Fruit fly (Drosophila melanogaster) whole organism, embryonic: ENCODE measurements around the gene CG11449.

Experiments
- ATbp ChIP-seq: fragments of 200-800 bp; sonication (Bioruptor generic); optimal IDR thresholded peaks from 2 replicates; lab custom pipeline; 2017; ENCODE audit warnings: missing biosample characterization, mild to moderate bottlenecking, missing genetic modification characterization, missing genetic modification reagents
- CG11093 ChIP-seq: fragments of 200-800 bp; sonication (Bioruptor generic); IDR thresholded peaks from 3 replicates; pipeline ENCODE4 v1.3.6; 2022; ENCODE audit warnings: missing biosample characterization, missing genetic modification characterization
- CG1602 ChIP-seq: fragments of 200-800 bp; sonication (Bioruptor generic); optimal IDR thresholded peaks from 3 replicates; lab custom pipeline; 2016; ENCODE audit warnings: missing biosample characterization, missing genetic modification characterization
- CG17186 ChIP-seq: fragments of 200-800 bp; sonication (Bioruptor generic); optimal IDR thresholded peaks from 3 replicates; lab custom pipeline; 2017; ENCODE audit warnings: missing biosample characterization, missing genetic modification reagents, missing genetic modification characterization
- CG18619 ChIP-seq: fragments of 200-800 bp; sonication (Bioruptor generic); optimal IDR thresholded peaks from 3 replicates; lab custom pipeline; 2017; ENCODE audit warnings: missing biosample characterization, mild to moderate bottlenecking, missing genetic modification characterization
- CG2199 ChIP-seq: fragments of 200-800 bp; sonication (Bioruptor generic); IDR thresholded peaks from 3 replicates; pipeline ENCODE4 v1.3.6; 2022; ENCODE audit warnings: missing biosample characterization, missing genetic modification characterization
- CG31388 ChIP-seq: fragments of 200-800 bp; sonication (Bioruptor generic); optimal IDR thresholded peaks from 2 replicates; lab custom pipeline; 2016; ENCODE audit warnings: missing biosample characterization, missing genetic modification characterization
- CG33557 ChIP-seq: fragments of 200-800 bp; sonication (Bioruptor generic); optimal IDR thresholded peaks from 2 replicates; lab custom pipeline; 2019; ENCODE audit warnings: missing biosample characterization, mild to moderate bottlenecking, missing genetic modification characterization, moderate library complexity
- CG3407 ChIP-seq: fragments of 200-800 bp; sonication (Bioruptor generic); optimal IDR thresholded peaks from 2 replicates; lab custom pipeline; 2018; ENCODE audit warnings: missing biosample characterization, mild to moderate bottlenecking, missing genetic modification characterization
- CG34376 ChIP-seq: fragments of 200-800 bp; sonication (Bioruptor generic); optimal IDR thresholded peaks from 2 replicates; lab custom pipeline; 2018; ENCODE audit warnings: missing biosample characterization, mild to moderate bottlenecking, missing genetic modification characterization
- CG43689 ChIP-seq: fragments of 200-800 bp; sonication (Bioruptor generic); IDR thresholded peaks from 2 replicates; pipeline ENCODE4 v1.3.6; 2022; ENCODE audit warnings: missing biosample characterization, missing genetic modification characterization
- CG6175 ChIP-seq: fragments of 200-800 bp; sonication (Bioruptor generic); IDR thresholded peaks from 3 replicates; pipeline ENCODE4 v1.3.6; 2022; ENCODE audit warnings: missing biosample characterization, missing genetic modification characterization
- CG8290 ChIP-seq, 3 experiments: fragments of 200-800 bp; sonication (Bioruptor generic); optimal IDR thresholded peaks; 2 replicates each; lab custom pipeline; 2016 to 2019; ENCODE audit warnings: missing biosample characterization in 3 of 3, missing genetic modification characterization in 3 of 3, mild to moderate bottlenecking in 2 of 3, moderate library complexity in 1 of 3
- CHES-1-like ChIP-seq: fragments of 200-800 bp; sonication (Bioruptor generic); optimal IDR thresholded peaks from 2 replicates; lab custom pipeline; 2016; ENCODE audit warnings: missing biosample characterization, missing genetic modification characterization
- Dad ChIP-seq: fragments of 200-800 bp; sonication (Bioruptor generic); optimal IDR thresholded peaks from 3 replicates; lab custom pipeline; 2016; ENCODE audit warnings: missing biosample characterization, missing genetic modification characterization
- Dip3 ChIP-seq: fragments of 200-800 bp; sonication (Bioruptor generic); optimal IDR thresholded peaks from 3 replicates; lab custom pipeline; 2016; ENCODE audit warnings: missing biosample characterization, missing genetic modification characterization
- Ets65A ChIP-seq: fragments of 200-800 bp; sonication (Bioruptor generic); peaks from one replicate; lab custom pipeline; 2016; ENCODE audit warnings: missing biosample characterization, missing genetic modification characterization
- Hr78 ChIP-seq, 2 experiments: fragments of 200-800 bp in 1 of 2; fragments of >200 bp in 1 of 2; sonication (Bioruptor generic) in 1 of 2; optimal IDR thresholded peaks; 2 replicates each; lab custom pipeline; 2017 to 2019; ENCODE audit warnings: missing biosample characterization in 2 of 2, missing genetic modification characterization in 2 of 2, mild to moderate bottlenecking in 1 of 2, moderate library complexity in 1 of 2
- MTF-1 ChIP-seq: fragments of 200-800 bp; sonication (Bioruptor generic); optimal IDR thresholded peaks from 2 replicates; lab custom pipeline; 2018; ENCODE audit warnings: missing biosample characterization, mild to moderate bottlenecking, missing genetic modification characterization, borderline replicate concordance
- Med ChIP-seq: fragments of 200-800 bp; sonication (Bioruptor generic); peaks from one replicate; lab custom pipeline; 2016; ENCODE audit warnings: missing biosample characterization, missing genetic modification characterization, mild to moderate bottlenecking, inconsistent platforms, moderate library complexity
- Mes4 ChIP-seq: fragments of 200-800 bp; sonication (Bioruptor generic); optimal IDR thresholded peaks from 2 replicates; lab custom pipeline; 2016; ENCODE audit warnings: missing biosample characterization, missing genetic modification characterization
- PHDP ChIP-seq: fragments of 200-800 bp; sonication (Bioruptor generic); optimal IDR thresholded peaks from 3 replicates; lab custom pipeline; 2018; ENCODE audit warnings: missing biosample characterization, mild to moderate bottlenecking, missing genetic modification characterization, moderate library complexity
- Sry-β ChIP-seq: fragments of 200-800 bp; sonication (Bioruptor generic); optimal IDR thresholded peaks from 2 replicates; lab custom pipeline; 2018; ENCODE audit warnings: missing biosample characterization, mild to moderate bottlenecking, missing genetic modification characterization, moderate library complexity
- abd-A ChIP-seq: fragments of 200-800 bp; sonication (Bioruptor generic); optimal IDR thresholded peaks from 3 replicates; lab custom pipeline; 2019; ENCODE audit warnings: missing biosample characterization, mild to moderate bottlenecking, missing genetic modification characterization, moderate library complexity
- cwo ChIP-seq: fragments of 200-800 bp; sonication (Bioruptor generic); optimal IDR thresholded peaks from 3 replicates; lab custom pipeline; 2017; ENCODE audit warnings: missing biosample characterization, missing genetic modification characterization, mild to moderate bottlenecking, moderate library complexity, missing genetic modification reagents
- dmrt11E ChIP-seq: fragments of 200-800 bp; sonication (Bioruptor generic); optimal IDR thresholded peaks from 3 replicates; lab custom pipeline; 2018; ENCODE audit warnings: missing biosample characterization, mild to moderate bottlenecking, missing genetic modification characterization, moderate library complexity
- ewg ChIP-seq: fragments of 200-800 bp; sonication (Bioruptor generic); optimal IDR thresholded peaks from 3 replicates; lab custom pipeline; 2017; ENCODE audit warnings: mild to moderate bottlenecking, missing biosample characterization, missing genetic modification reagents, missing genetic modification characterization
- fd64A ChIP-seq: fragments of 200-800 bp; sonication (Bioruptor generic); optimal IDR thresholded peaks from 3 replicates; lab custom pipeline; 2018; ENCODE audit warnings: missing biosample characterization, mild to moderate bottlenecking, missing genetic modification characterization
- her ChIP-seq: fragments of 200-800 bp; sonication (Bioruptor generic); optimal IDR thresholded peaks from 2 replicates; lab custom pipeline; 2016; ENCODE audit warnings: missing biosample characterization, missing genetic modification characterization
- kni ChIP-seq: fragments of 200-800 bp; sonication (Bioruptor generic); optimal IDR thresholded peaks from 3 replicates; lab custom pipeline; 2017; ENCODE audit warnings: mild to moderate bottlenecking, missing biosample characterization, missing genetic modification reagents, missing genetic modification characterization
- lab ChIP-seq: fragments of 200-800 bp; sonication (Bioruptor generic); optimal IDR thresholded peaks from 3 replicates; lab custom pipeline; 2017; ENCODE audit warnings: missing biosample characterization, missing genetic modification characterization, mild to moderate bottlenecking, moderate library complexity, missing genetic modification reagents
- lbe ChIP-seq: fragments of 200-800 bp; sonication (Bioruptor generic); optimal IDR thresholded peaks from 2 replicates; lab custom pipeline; 2016; ENCODE audit warnings: missing biosample characterization, mild to moderate bottlenecking, missing genetic modification characterization
- lmd ChIP-seq: fragments of 200-800 bp; sonication (Bioruptor generic); IDR thresholded peaks from 2 replicates; pipeline ENCODE4 v1.3.6; 2022; ENCODE audit warnings: missing biosample characterization, missing genetic modification characterization
- lola ChIP-seq, 3 experiments: fragments of >200 bp in 2 of 3; fragments of 200-800 bp in 1 of 3; sonication (Bioruptor generic) in 1 of 3; optimal IDR thresholded peaks; 2 replicates each; lab custom pipeline; 2017 to 2019; ENCODE audit warnings: missing biosample characterization in 3 of 3, missing genetic modification characterization in 3 of 3, mild to moderate bottlenecking in 1 of 3, moderate library complexity in 1 of 3
- pan ChIP-seq, 4 experiments: fragments of >200 bp in 3 of 4; fragments of 200-800 bp in 1 of 4; sonication (Bioruptor generic) in 1 of 4; optimal IDR thresholded peaks in 3 of 4; IDR thresholded peaks in 1 of 4; 2 replicates each; pipeline versions ENCODE4 v1.3.6 to Lab custom; 2017 to 2022; ENCODE audit warnings: missing biosample characterization in 2 of 4, missing genetic modification characterization in 2 of 4, mixed read lengths in 1 of 4
- row ChIP-seq: fragments of 200-800 bp; sonication (Bioruptor generic); IDR thresholded peaks from 3 replicates; pipeline ENCODE4 v1.3.6; 2022; ENCODE audit warnings: missing biosample characterization, missing genetic modification characterization
- sd ChIP-seq: fragments of 200-800 bp; sonication (Bioruptor generic); optimal IDR thresholded peaks from 3 replicates; lab custom pipeline; 2018; ENCODE audit warnings: missing biosample characterization, mild to moderate bottlenecking, missing genetic modification characterization, moderate library complexity
- sisA ChIP-seq: fragments of 200-800 bp; sonication (Bioruptor generic); IDR thresholded peaks from 2 replicates; pipeline ENCODE4 v1.3.6; 2022; ENCODE audit warnings: missing biosample characterization, missing genetic modification characterization
- unc-4 ChIP-seq: fragments of 200-800 bp; sonication (Bioruptor generic); IDR thresholded peaks from 2 replicates; pipeline ENCODE4 v1.3.6; 2022; ENCODE audit warnings: missing biosample characterization, missing genetic modification characterization; ENCODE audit not compliant: partially characterized antibody
- unpg ChIP-seq: fragments of 200-800 bp; sonication (Bioruptor generic); optimal IDR thresholded peaks from 3 replicates; lab custom pipeline; 2018; ENCODE audit warnings: missing biosample characterization, mild to moderate bottlenecking, missing genetic modification characterization, moderate library complexity

The CG11449 gene

dm6 chr3L:22471586-22472291 is 17.6 kb downstream of the CG11449 start (continued):
- TF ChIP-seq CG31388 (GFP tag; lab: Kevin White, UChicago) (no peak), MTF-1 (GFP tag; lab: Kevin White, UChicago) (no peak), CG17186 (no peak), row (GFP tag; lab: Robert Waterston, UW) (peak; percentile 74), PHDP (tag; lab: Kevin White, UChicago) (peak; percentile 77), unpg (GFP tag; lab: Kevin White, UChicago) (peak; percentile 75), her (no peak), lola (GFP tag; optimal IDR thresholded peaks at IDR 0.05; lab: Kevin White, UChicago) (no peak), Mes4 (GFP tag; lab: Kevin White, UChicago) (no peak), lbe (GFP tag; lab: Kevin White, UChicago) (no peak), Sry-β (GFP tag; lab: Kevin White, UChicago) (no peak), CG2199 (GFP tag; lab: Robert Waterston, UW) (no peak), ewg (GFP tag; lab: Kevin White, UChicago) (no peak), ATbp (GFP tag; lab: Kevin White, UChicago) (peak; percentile 12), sisA (GFP tag; lab: Robert Waterston, UW) (peak; percentile 10; the same call in 1 of the 2 replicates), abd-A (tag; lab: Kevin White, UChicago) (no peak), CG6175 (GFP tag; lab: Robert Waterston, UW) (no peak)

dm6 chr3L:22474081-22474845 is 20.1 kb downstream of the CG11449 start, which contains the start of gene CG11425:
CG11425 (plus strand) TSS chr3L:22474795.
- TF ChIP-seq sd: peak; percentile 38
- peak; percentile 98 for TF ChIP-seq cwo (GFP tag; lab: Kevin White, UChicago)
- TF ChIP-seq CG34376: peak; percentile 53
- peak in 1 of 2 experiments; percentile 70 for TF ChIP-seq Hr78 (GFP tag; optimal IDR thresholded peaks at IDR 0.05; lab: Kevin White, UChicago)
- no peak for TF ChIP-seq CHES-1-like (GFP tag; lab: Kevin White, UChicago)

- TF ChIP-seq CG43689 (no peak), Ets65A (peak; percentile 93)
Observed at dm6 chr3L:22483452-22483851, 29.3 kb downstream of the CG11449 start.

- TF ChIP-seq CG8290 (GFP tag; optimal IDR thresholded peaks at IDR 0.05; lab: Kevin White, UChicago): peak; percentile 1
- peak in 1 of 2 experiments; percentile 84 for TF ChIP-seq CG8290 (tag; optimal IDR thresholded peaks at IDR 0.05; lab: Kevin White, UChicago)
- no peak for TF ChIP-seq pan (optimal IDR thresholded peaks at IDR 0.05; lab: Kevin White, UChicago)
- TF ChIP-seq pan (GFP tag; optimal IDR thresholded peaks at IDR 0.05 in 1 of 2, IDR thresholded peaks at IDR 0.05 in 1 of 2): peak in 1 of 2 experiments; percentile 7
- no peak for TF ChIP-seq unc-4
- TF ChIP-seq Ets65A: peak; percentile 82
- TF ChIP-seq, all 482 proteins: peak for 3
Observed at dm6 chr3L:22497594-22497993, 43.4 kb downstream of the CG11449 start.

- no peak for TF ChIP-seq dmrt11E (tag; lab: Kevin White, UChicago)
- no peak for TF ChIP-seq lmd (GFP tag; lab: Robert Waterston, UW)
- no peak for TF ChIP-seq CG33557 (GFP tag; lab: Kevin White, UChicago)
- TF ChIP-seq lab (GFP tag; lab: Kevin White, UChicago): no peak
- no peak for TF ChIP-seq CG11093 (GFP tag; lab: Robert Waterston, UW)
- TF ChIP-seq Med (GFP tag; lab: Kevin White, UChicago): no peak
- TF ChIP-seq kni (GFP tag; lab: Kevin White, UChicago): no peak
- TF ChIP-seq CG18619 (GFP tag; lab: Kevin White, UChicago): no peak
- TF ChIP-seq fd64A (GFP tag; lab: Kevin White, UChicago): no peak
- TF ChIP-seq CG3407 (GFP tag; lab: Kevin White, UChicago): no peak
- TF ChIP-seq Dad (GFP tag; lab: Kevin White, UChicago): no peak
- TF ChIP-seq CG1602 (GFP tag; lab: Kevin White, UChicago): no peak
- no peak for TF ChIP-seq abd-A (tag; lab: Kevin White, UChicago)
- TF ChIP-seq Dip3: no peak
Observed at dm6 chr3L:22501300-22501699, 47.1 kb downstream of the CG11449 start, which contains the start of gene CG43312. CG43312 (plus strand) TSS chr3L:22501600.
